Worm (Caenorhabditis elegans) whole organism, L4 larva: ENCODE measurements around the gene D1086.19.

Source experiments
- F10B5.3 ChIP-seq: sonication (generic microtip); optimal IDR thresholded peaks from 2 replicates; lab custom pipeline; 2016; ENCODE audit warnings: mild to moderate bottlenecking, missing genetic modification characterization, missing compliant biosample characterization
- F49E8.2 ChIP-seq: sonication (generic microtip); optimal IDR thresholded peaks from 2 replicates; lab custom pipeline; 2016; ENCODE audit warnings: missing compliant biosample characterization, mild to moderate bottlenecking, missing genetic modification characterization, borderline replicate concordance
- T26A8.4 ChIP-seq: fragments of 200-800 bp; sonication (Bioruptor generic); IDR thresholded peaks from 2 replicates; pipeline ENCODE4 v1.3.6; 2022; ENCODE audit warnings: missing genetic modification characterization, missing compliant biosample characterization
- Y48G9A.11 ChIP-seq: fragments of 200-800 bp; sonication (Bioruptor generic); IDR thresholded peaks from 2 replicates; pipeline ENCODE4 v1.3.6; 2022; ENCODE audit warnings: missing genetic modification reagents, missing genetic modification characterization, missing compliant biosample characterization
- ZK546.5 ChIP-seq, 2 experiments: sonication (generic microtip); optimal IDR thresholded peaks; 2 replicates each; lab custom pipeline; 2017; ENCODE audit warnings: missing biosample characterization in 2 of 2, missing genetic modification characterization in 2 of 2
- ama-1 ChIP-seq: fragments of 150-350 bp; optimal IDR thresholded peaks from 2 replicates; lab custom pipeline; 2014; ENCODE audit warnings: inconsistent platforms, mixed read lengths
- arid-1 ChIP-seq: fragments of 200-800 bp; sonication (Bioruptor generic); conservative IDR thresholded peaks from 2 replicates; pipeline ENCODE4 v1.3.6; 2022; ENCODE audit warnings: missing genetic modification reagents, missing genetic modification characterization, missing compliant biosample characterization
- ceh-32 ChIP-seq: sonication (generic microtip); optimal IDR thresholded peaks from 2 replicates; lab custom pipeline; 2016; ENCODE audit warnings: mild to moderate bottlenecking, missing genetic modification characterization, missing compliant biosample characterization; ENCODE audit not compliant: poor library complexity
- daf-16 ChIP-seq, 3 experiments: sonication (generic microtip); optimal IDR thresholded peaks; 2 replicates each; lab custom pipeline; 2016 to 2017; ENCODE audit warnings: missing genetic modification characterization in 3 of 3, missing genetic modification reagents in 3 of 3, mild to moderate bottlenecking in 2 of 3, missing compliant biosample characterization in 2 of 3, missing biosample characterization in 1 of 3, moderate library complexity in 1 of 3
- daf-19 ChIP-seq: fragments of 200-800 bp; sonication (Bioruptor generic); conservative IDR thresholded peaks from 2 replicates; pipeline ENCODE4 v1.3.6; 2022; ENCODE audit warnings: missing genetic modification characterization, missing compliant biosample characterization
- duxl-1 ChIP-seq: sonication (generic microtip); optimal IDR thresholded peaks from 2 replicates; lab custom pipeline; 2016; ENCODE audit warnings: mild to moderate bottlenecking, missing genetic modification characterization, moderate library complexity, missing compliant biosample characterization; ENCODE audit not compliant: poor library complexity
- gei-8 ChIP-seq: fragments of 200-800 bp; sonication (Bioruptor generic); optimal IDR thresholded peaks from 2 replicates; lab custom pipeline; 2018; ENCODE audit warnings: mild to moderate bottlenecking, missing genetic modification characterization, missing compliant biosample characterization
- hlh-11 ChIP-seq: fragments of 200-800 bp; sonication (Bioruptor generic); optimal IDR thresholded peaks from 2 replicates; lab custom pipeline; 2018; ENCODE audit warnings: mild to moderate bottlenecking, missing genetic modification characterization, missing compliant biosample characterization
- hlh-30 ChIP-seq: sonication (generic microtip); optimal IDR thresholded peaks from 2 replicates; lab custom pipeline; 2017; ENCODE audit warnings: antibody characterized with exemption, mild to moderate bottlenecking, missing genetic modification characterization, missing compliant biosample characterization; ENCODE audit not compliant: insufficient read depth
- hmg-1.1 ChIP-seq: fragments of 200-800 bp; sonication (Bioruptor generic); IDR thresholded peaks from 2 replicates; pipeline ENCODE4 v1.3.6; 2022; ENCODE audit warnings: missing genetic modification reagents, missing genetic modification characterization, missing compliant biosample characterization
- jun-1 ChIP-seq: fragments of 150-350 bp; optimal IDR thresholded peaks from 2 replicates; lab custom pipeline; 2014; ENCODE audit warnings: missing biosample characterization, missing genetic modification reagents, missing genetic modification characterization
- lin-1 ChIP-seq: fragments of 200-800 bp; sonication (Bioruptor generic); IDR thresholded peaks from 2 replicates; pipeline ENCODE4 v1.3.6; 2022; ENCODE audit warnings: missing genetic modification reagents, missing genetic modification characterization, missing compliant biosample characterization
- lin-13 ChIP-seq: fragments of 150-350 bp; optimal IDR thresholded peaks from 2 replicates; lab custom pipeline; 2014; ENCODE audit warnings: missing biosample characterization, missing genetic modification reagents, missing genetic modification characterization
- lin-38 ChIP-seq: fragments of 200-800 bp; sonication (Bioruptor generic); IDR thresholded peaks from 2 replicates; pipeline ENCODE4 v1.3.6; 2022; ENCODE audit warnings: missing genetic modification reagents, missing genetic modification characterization, missing compliant biosample characterization
- lir-3 ChIP-seq: sonication (generic microtip); optimal IDR thresholded peaks from 2 replicates; lab custom pipeline; 2016; ENCODE audit warnings: mild to moderate bottlenecking, missing genetic modification characterization, missing compliant biosample characterization
- lsy-2 ChIP-seq, 2 experiments: fragments of 150-350 bp in 1 of 2; sonication (generic microtip) in 1 of 2; optimal IDR thresholded peaks; 2 replicates each; lab custom pipeline; 2014 to 2017; ENCODE audit warnings: missing biosample characterization in 2 of 2, missing genetic modification characterization in 2 of 2
- madf-9 ChIP-seq: fragments of 200-800 bp; sonication (Bioruptor generic); conservative IDR thresholded peaks from 2 replicates; pipeline ENCODE4 v1.3.6; 2022; ENCODE audit warnings: missing genetic modification reagents, missing genetic modification characterization, missing compliant biosample characterization
- mdl-1 ChIP-seq, 2 experiments: fragments of 150-350 bp in 1 of 2; sonication (generic microtip) in 1 of 2; optimal IDR thresholded peaks; 2 replicates each; lab custom pipeline; 2014 to 2017; ENCODE audit warnings: missing biosample characterization in 2 of 2, missing genetic modification characterization in 2 of 2
- mdt-29 ChIP-seq: fragments of 200-800 bp; sonication (Bioruptor generic); IDR thresholded peaks from 2 replicates; pipeline ENCODE4 v1.3.6; 2022; ENCODE audit warnings: missing genetic modification reagents, missing genetic modification characterization, missing compliant biosample characterization
- mes-2 ChIP-seq: sonication (generic microtip); optimal IDR thresholded peaks from 2 replicates; lab custom pipeline; 2016; ENCODE audit warnings: missing genotype, mild to moderate bottlenecking, missing genetic modification characterization, missing compliant biosample characterization; ENCODE audit not compliant: poor library complexity, severe bottlenecking
- nhr-102 ChIP-seq: sonication (generic microtip); optimal IDR thresholded peaks from 2 replicates; lab custom pipeline; 2016; ENCODE audit warnings: mild to moderate bottlenecking, missing genetic modification characterization, moderate library complexity, missing compliant biosample characterization
- nhr-111 ChIP-seq: fragments of 200-800 bp; sonication (Bioruptor generic); optimal IDR thresholded peaks from 2 replicates; lab custom pipeline; 2018; ENCODE audit warnings: mild to moderate bottlenecking, missing genetic modification characterization, missing compliant biosample characterization
- nhr-28 ChIP-seq: fragments of 150-350 bp; optimal IDR thresholded peaks from 2 replicates; lab custom pipeline; 2014; ENCODE audit warnings: missing biosample characterization, missing genetic modification characterization
- nhr-42 ChIP-seq: fragments of 200-800 bp; sonication (Bioruptor generic); IDR thresholded peaks from 2 replicates; pipeline ENCODE4 v1.3.6; 2022; ENCODE audit warnings: missing genetic modification characterization, missing compliant biosample characterization
- pha-4 ChIP-seq, 2 experiments: fragments of 150-350 bp in 1 of 2; fragments of 200-800 bp in 1 of 2; sonication (Bioruptor generic) in 1 of 2; IDR thresholded peaks in 1 of 2; optimal IDR thresholded peaks in 1 of 2; 2 replicates each; pipeline versions ENCODE4 v1.3.6 to Lab custom; 2014 to 2022; ENCODE audit warnings: missing genetic modification characterization in 2 of 2, missing genetic modification reagents in 2 of 2, missing biosample characterization in 1 of 2, missing compliant biosample characterization in 1 of 2
- php-3 ChIP-seq: fragments of 200-800 bp; sonication (Bioruptor generic); IDR thresholded peaks from 2 replicates; pipeline ENCODE4 v1.3.6; 2022; ENCODE audit warnings: missing genetic modification reagents, missing genetic modification characterization, missing compliant biosample characterization
- rbr-2 ChIP-seq: sonication (generic microtip); optimal IDR thresholded peaks from 2 replicates; lab custom pipeline; 2016; ENCODE audit warnings: missing genotype, missing genetic modification characterization, missing compliant biosample characterization
- skn-1 ChIP-seq: fragments of 150-350 bp; optimal IDR thresholded peaks from 2 replicates; lab custom pipeline; 2014; ENCODE audit warnings: missing biosample characterization, missing genetic modification characterization
- snpc-1.2 ChIP-seq: fragments of 200-800 bp; sonication (Bioruptor generic); IDR thresholded peaks from 2 replicates; pipeline ENCODE4 v1.3.6; 2022; ENCODE audit warnings: missing genetic modification reagents, missing genetic modification characterization, missing compliant biosample characterization
- snpc-4 ChIP-seq: fragments of 150-350 bp; optimal IDR thresholded peaks from 2 replicates; lab custom pipeline; 2014; ENCODE audit warnings: missing biosample characterization, missing genetic modification characterization
- spr-3 ChIP-seq: fragments of 200-800 bp; sonication (Bioruptor generic); optimal IDR thresholded peaks from 2 replicates; lab custom pipeline; 2018; ENCODE audit warnings: mild to moderate bottlenecking, missing genetic modification characterization, missing compliant biosample characterization
- unc-62 ChIP-seq, 3 experiments: fragments of 150-350 bp in 1 of 3; sonication (generic microtip); optimal IDR thresholded peaks in 2 of 3; peaks in 1 of 3; 1 replicate in 1 of 3; 2 replicates in 2 of 3; lab custom pipeline; 2014 to 2017; ENCODE audit warnings: missing biosample characterization in 3 of 3, missing genetic modification characterization in 3 of 3, missing genetic modification reagents in 3 of 3, missing genotype in 1 of 3
- zag-1 ChIP-seq: fragments of 150-350 bp; optimal IDR thresholded peaks from 2 replicates; lab custom pipeline; 2014; ENCODE audit warnings: missing biosample characterization, missing genetic modification characterization

The D1086.19 gene

DNA sequence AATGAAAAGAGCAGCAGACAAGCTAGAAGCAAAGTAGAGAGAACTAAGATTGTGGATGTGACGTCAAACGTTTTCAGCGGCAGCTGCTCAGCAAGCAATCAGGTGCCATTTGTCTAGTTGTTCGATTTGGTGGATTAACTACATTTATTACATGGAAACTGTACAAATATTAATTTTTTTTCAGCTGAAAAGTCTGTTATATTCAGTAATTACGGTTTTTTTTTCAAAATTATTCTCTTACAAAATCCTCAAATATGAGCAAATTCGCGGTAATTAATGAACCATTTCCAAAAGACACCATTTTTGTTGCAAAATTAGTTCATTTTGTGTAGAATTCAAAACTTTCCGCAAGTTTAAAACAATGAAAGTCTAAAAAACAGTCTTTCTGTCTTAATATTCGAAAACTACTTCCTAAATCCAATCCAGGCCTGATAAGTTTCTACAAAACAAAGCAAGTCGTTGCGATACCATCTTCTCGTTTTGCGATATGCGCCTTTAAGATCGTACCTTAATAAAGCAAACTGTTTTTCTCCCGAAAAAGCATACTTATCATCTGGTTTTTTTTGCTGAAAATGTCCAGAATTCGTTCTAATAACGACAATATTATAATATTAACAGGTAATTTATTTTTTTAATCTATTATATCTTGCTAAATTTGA, 2.3 kb downstream of the D1086.19 start, which contains the start of the genes D1086.5 and him-5:
D1086.5 (minus strand) TSS at position 51 of the 659 bp plus-strand sequence.
him-5 (plus strand) TSS at position 118 of the 659 bp plus-strand sequence.
- TF ChIP-seq mdt-29 (GFP tag; lab: Robert Waterston, UW) (no peak), unc-62 (GFP tag; optimal IDR thresholded peaks at IDR 0.05 in 1 of 2; lab: Kevin White, UChicago) (peak in 1 of 2 experiments; percentile 57), unc-62 (tag; optimal IDR thresholded peaks at IDR 0.05; lab: Kevin White, UChicago) (no peak)

DNA sequence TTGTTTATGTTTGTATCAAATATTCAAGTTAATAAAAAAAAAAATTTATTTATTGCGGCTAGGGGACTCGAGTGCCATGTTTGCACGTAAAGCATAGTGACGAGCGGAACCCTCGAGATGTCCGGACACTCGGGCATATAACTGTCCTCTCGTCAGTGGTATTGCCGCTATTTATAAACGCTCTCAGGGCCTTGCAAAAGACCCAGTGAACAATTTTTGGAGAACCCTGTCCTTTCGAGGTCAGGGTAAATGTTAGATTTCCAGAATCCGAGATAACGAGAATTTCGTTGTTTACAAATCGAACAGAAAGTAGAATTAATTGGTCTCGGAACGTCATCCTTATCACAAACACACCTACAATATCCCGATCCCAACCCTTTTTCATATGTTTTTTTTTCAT, 4.3 kb downstream of the D1086.19 start, which contains the start of gene D1086.3:
D1086.3 (plus strand) TSS at position 390 of the 400 bp plus-strand sequence.
- TF ChIP-seq duxl-1 = peak; percentile 14
- 0 out of 2 replicates have a peak, but pooled peaks have one; percentile 23 for TF ChIP-seq hmg-1.1 (GFP tag; lab: Robert Waterston, UW)
- TF ChIP-seq arid-1 = peak; percentile 57; the same call in 1 of the 2 replicates
- TF ChIP-seq nhr-111 = no peak
- TF ChIP-seq pha-4 (GFP tag; IDR thresholded peaks at IDR 0.05; lab: Robert Waterston, UW) = 0 out of 2 replicates have a peak, but pooled peaks have one; percentile 39
- no peak for TF ChIP-seq pha-4 (tag; optimal IDR thresholded peaks at IDR 0.05; lab: Kevin White, UChicago)
- TF ChIP-seq zag-1 (tag; lab: Kevin White, UChicago) = no peak
- no peak for TF ChIP-seq spr-3 (GFP tag; lab: Kevin White, UChicago)
- TF ChIP-seq daf-19 = 0 out of 2 replicates have a peak, but pooled peaks have one; percentile 46
- peak; percentile 73; the same call in 1 of the 2 replicates for TF ChIP-seq snpc-1.2 (GFP tag; lab: Robert Waterston, UW)
- 0 out of 2 replicates have a peak, but pooled peaks have one; percentile 42 for TF ChIP-seq lin-1 (GFP tag; lab: Robert Waterston, UW)
- TF ChIP-seq lir-3 (tag; lab: Kevin White, UChicago) = no peak
- TF ChIP-seq jun-1 (tag; lab: Kevin White, UChicago) = no peak
- peak; percentile 88 for TF ChIP-seq snpc-4 (tag; lab: Kevin White, UChicago)
- peak; percentile 85 for TF ChIP-seq F49E8.2
- peak; percentile 97 for TF ChIP-seq ama-1 (lab: Kevin White, UChicago)
- peak; percentile 56; the same call in 1 of the 2 replicates for TF ChIP-seq Y48G9A.11 (GFP tag; lab: Robert Waterston, UW)
- TF ChIP-seq mes-2 (tag; lab: Kevin White, UChicago) = peak; percentile 74
- peak; percentile 38 for TF ChIP-seq hlh-30 (tag; lab: Kevin White, UChicago)
- TF ChIP-seq lin-13 = peak; percentile 23
- peak; percentile 62 for TF ChIP-seq T26A8.4 (GFP tag; lab: Robert Waterston, UW)
- peak; percentile 30 for TF ChIP-seq hlh-11 (tag; lab: Kevin White, UChicago)
- TF ChIP-seq rbr-2 (tag; lab: Kevin White, UChicago) = peak; percentile 19
- TF ChIP-seq F10B5.3 (tag; lab: Kevin White, UChicago) = peak; percentile 62
- TF ChIP-seq daf-16 (GFP tag; optimal IDR thresholded peaks at IDR 0.05; lab: Kevin White, UChicago) = peak; percentile 36 to 76
- peak; percentile 55 for TF ChIP-seq daf-16 (tag; optimal IDR thresholded peaks at IDR 0.05; lab: Kevin White, UChicago)
- TF ChIP-seq lsy-2 (tag; optimal IDR thresholded peaks at IDR 0.05; lab: Kevin White, UChicago) = peak in 1 of 2 experiments; percentile 37
- TF ChIP-seq nhr-102 (tag; lab: Kevin White, UChicago) = peak; percentile 11
- no peak for TF ChIP-seq nhr-42 (GFP tag; lab: Robert Waterston, UW)
- 0 out of 2 replicates have a peak, but pooled peaks have one; percentile 20 for TF ChIP-seq php-3
- TF ChIP-seq lin-38 (GFP tag; lab: Robert Waterston, UW) = peak; percentile 73; the same call in 1 of the 2 replicates
- TF ChIP-seq skn-1 (tag; lab: Kevin White, UChicago) = no peak
- no peak for TF ChIP-seq madf-9 (GFP tag; lab: Robert Waterston, UW)
- TF ChIP-seq, all 104 proteins: peak for 23

DNA sequence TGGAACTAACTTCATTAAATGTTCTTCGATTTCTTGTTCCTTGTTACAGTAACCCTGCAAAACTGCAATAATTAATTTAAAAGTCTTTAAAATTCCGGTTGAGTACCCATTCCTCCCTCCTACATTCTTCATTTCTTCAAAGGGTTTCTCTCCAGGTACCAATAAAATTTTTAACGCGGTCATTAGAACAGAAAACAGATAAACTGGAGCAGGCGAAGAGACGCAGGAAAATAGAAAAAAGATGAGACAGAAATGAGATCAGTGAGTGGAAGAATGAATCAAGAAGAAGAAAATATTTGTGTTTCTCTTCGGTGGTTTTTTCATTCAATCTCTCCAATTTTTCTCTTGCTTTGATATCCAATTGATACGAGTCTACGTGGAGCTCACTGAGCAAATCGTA, 5.7 kb downstream of the D1086.19 start, which contains the start of gene D1086.8:
D1086.8 (plus strand) TSS at position 301 of the 400 bp plus-strand sequence.
- TF ChIP-seq ceh-32 (tag; lab: Kevin White, UChicago) (no peak), gei-8 (GFP tag; lab: Kevin White, UChicago) (no peak), ZK546.5 (tag; optimal IDR thresholded peaks at IDR 0.05; lab: Kevin White, UChicago) (no peak), Y48G9A.11 (GFP tag; lab: Robert Waterston, UW) (no peak), lsy-2 (tag; optimal IDR thresholded peaks at IDR 0.05; lab: Kevin White, UChicago) (peak in 1 of 2 experiments; percentile 17), nhr-28 (tag; lab: Kevin White, UChicago) (no peak), T26A8.4 (GFP tag; lab: Robert Waterston, UW) (no peak), daf-16 (GFP tag; optimal IDR thresholded peaks at IDR 0.05; lab: Kevin White, UChicago) (peak in 1 of 2 experiments; percentile 13), daf-16 (tag; optimal IDR thresholded peaks at IDR 0.05; lab: Kevin White, UChicago) (no peak), mdl-1 (tag; optimal IDR thresholded peaks at IDR 0.05; lab: Kevin White, UChicago) (no peak)
- TF ChIP-seq, all 104 proteins: peak for 2
